Fruit fly (Drosophila melanogaster): ENCODE data around the gene CG4558.
A peak's percentile ranks its signal among the peaks of the same experiment; 100 is the strongest.

DNA sequence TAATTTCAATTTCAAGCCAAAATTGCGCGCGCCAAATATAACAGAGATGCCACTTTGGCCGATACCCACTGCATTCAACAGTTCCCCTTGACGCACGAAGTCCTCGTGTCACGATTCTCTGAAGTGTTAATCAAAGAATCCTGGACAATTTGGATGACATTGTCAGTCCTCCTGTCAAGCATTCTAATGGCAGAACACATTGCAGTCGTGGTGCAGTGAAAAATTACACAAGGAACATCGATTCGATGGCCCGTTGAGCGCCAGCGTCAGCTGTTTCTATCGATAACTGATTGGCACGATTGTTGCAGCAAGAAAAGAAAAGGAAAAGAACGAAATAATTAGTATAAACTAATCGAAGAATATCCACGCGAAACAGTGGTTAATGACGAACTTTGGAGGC, 25.4 kb upstream of the CG4558 start, which contains the start of gene nonC:
- TF ChIP-seq twi (tag; optimal IDR thresholded peaks at IDR 0.05) (no peak), Gug (GFP tag; IDR thresholded peaks at IDR 0.05) (no peak), Bdp1 (GFP tag; optimal IDR thresholded peaks at IDR 0.05) (no peak), CG42726 (GFP tag; IDR thresholded peaks at IDR 0.05; ENCODE audit: partially characterized antibody) (peak; percentile 86), Mad (GFP tag; optimal IDR thresholded peaks at IDR 0.05) (no peak), pfk (GFP tag; optimal IDR thresholded peaks at IDR 0.05) (no peak)

All from whole organism, embryonic.